Fruit fly (Drosophila melanogaster) whole organism, prepupa: Measurements from ENCODE around the gene Tpst.

Experiments
- CG11902 ChIP-seq: fragments of 200-800 bp; sonication (Bioruptor generic); optimal IDR thresholded peaks from 3 replicates; lab custom pipeline; 2016; ENCODE audit warnings: missing biosample characterization, missing genetic modification characterization
- CG6276 ChIP-seq: fragments of 200-800 bp; sonication (Bioruptor generic); optimal IDR thresholded peaks from 2 replicates; lab custom pipeline; 2017; ENCODE audit warnings: missing biosample characterization, mild to moderate bottlenecking, missing genetic modification characterization
- Ets96B ChIP-seq: fragments of 200-800 bp; optimal IDR thresholded peaks from 2 replicates; lab custom pipeline; 2019; ENCODE audit warnings: missing biosample characterization, mild to moderate bottlenecking, missing genetic modification characterization, moderate library complexity
- Hr39 ChIP-seq: fragments of 200-800 bp; sonication (Bioruptor generic); optimal IDR thresholded peaks from 2 replicates; lab custom pipeline; 2016; ENCODE audit warnings: missing biosample characterization, missing genetic modification characterization
- Hr4 ChIP-seq: fragments of 200-800 bp; sonication (Bioruptor generic); optimal IDR thresholded peaks from 3 replicates; lab custom pipeline; 2016; ENCODE audit warnings: missing biosample characterization, missing genetic modification characterization
- fd59A ChIP-seq: fragments of 200-800 bp; sonication (Bioruptor generic); optimal IDR thresholded peaks from 2 replicates; lab custom pipeline; 2017; ENCODE audit warnings: missing biosample characterization, mild to moderate bottlenecking, missing genetic modification characterization, missing genetic modification reagents
- ss ChIP-seq, 2 experiments: fragments of 200-800 bp; sonication (Bioruptor generic); optimal IDR thresholded peaks; 2 replicates in 1 of 2; 3 replicates in 1 of 2; lab custom pipeline; 2017 to 2018; ENCODE audit warnings: mild to moderate bottlenecking in 2 of 2, missing biosample characterization in 2 of 2, missing genetic modification characterization in 2 of 2, moderate library complexity in 1 of 2

- TF ChIP-seq Ets96B (tag; lab: Kevin White, UChicago) (no peak), Hr4 (GFP tag; lab: Kevin White, UChicago) (no peak), CG6276 (GFP tag; lab: Kevin White, UChicago) (no peak), Hr39 (GFP tag; lab: Kevin White, UChicago) (no peak), fd59A (GFP tag; lab: Kevin White, UChicago) (no peak), ss (GFP tag; optimal IDR thresholded peaks at IDR 0.05; lab: Kevin White, UChicago) (no peak), CG11902 (GFP tag; lab: Kevin White, UChicago) (no peak)
These were observed 69.0 kb downstream of the Tpst start for dm6 chrX:13632606-13633005.
